Fruit fly (Drosophila melanogaster): Measurements from ENCODE around the gene CG34012.

The CG34012 gene

dm6 chr3L:11089805-11090440 lies 19.4 kb downstream of the CG34012 start (continued):
- TF ChIP-seq sens-2 (GFP tag; IDR thresholded peaks at IDR 0.05) (peak; percentile 63), Scr (GFP tag; IDR thresholded peaks at IDR 0.05; ENCODE audit: partially characterized antibody) (no peak), zen (tag; optimal IDR thresholded peaks at IDR 0.05) (peak; percentile 47), NK7.1 (GFP tag; optimal IDR thresholded peaks at IDR 0.05) (peak; percentile 79), CG31441 (GFP tag; IDR thresholded peaks at IDR 0.05) (peak; percentile 97), sob (GFP tag; IDR thresholded peaks at IDR 0.05) (peak; percentile 69; the same call in 1 of the 2 replicates), CG3995 (GFP tag; optimal IDR thresholded peaks at IDR 0.05) (no peak), Dref (GFP tag; IDR thresholded peaks at IDR 0.05) (no peak), Hmx (GFP tag; optimal IDR thresholded peaks at IDR 0.05) (peak; percentile 68), CG7963 (GFP tag; IDR thresholded peaks at IDR 0.05; ENCODE audit: partially characterized antibody) (no peak), tll (GFP tag; optimal IDR thresholded peaks at IDR 0.05) (peak in 1 of 2 experiments; percentile 74), CG15011 (GFP tag; optimal IDR thresholded peaks at IDR 0.05) (peak; percentile 67), CG10565 (GFP tag; optimal IDR thresholded peaks at IDR 0.05) (peak; percentile 29), sim (GFP tag; IDR thresholded peaks at IDR 0.05) (peak; percentile 71), CG8388 (GFP tag; optimal IDR thresholded peaks at IDR 0.05) (peak; percentile 90), sens (GFP tag) (peak; percentile 99), prd (optimal IDR thresholded peaks at IDR 0.05) (no peak), prd (GFP tag; IDR thresholded peaks at IDR 0.05) (peak; percentile 85), crp (GFP tag; optimal IDR thresholded peaks at IDR 0.05) (peak; percentile 27 to 62), NC2β (GFP tag; optimal IDR thresholded peaks at IDR 0.05) (peak; percentile 79), zen2 (GFP tag; IDR thresholded peaks at IDR 0.05; ENCODE audit: partially characterized antibody) (no peak), CG17612 (GFP tag; IDR thresholded peaks at IDR 0.05) (peak; percentile 31; the same call in 1 of the 2 replicates), h (optimal IDR thresholded peaks at IDR 0.05) (no peak), CG2116 (GFP tag; optimal IDR thresholded peaks at IDR 0.05) (peak; percentile 81), CG2199 (GFP tag; IDR thresholded peaks at IDR 0.05) (peak; percentile 61; the same call in 2 of the 3 replicates), Fer1 (GFP tag; optimal IDR thresholded peaks at IDR 0.05) (peak; percentile 91), CG17829 (tag; optimal IDR thresholded peaks at IDR 0.05) (peak; percentile 95), ftz-f1 (GFP tag; optimal IDR thresholded peaks at IDR 0.05) (no peak), CG6689 (GFP tag; IDR thresholded peaks at IDR 0.05) (peak; percentile 90), ac (GFP tag; optimal IDR thresholded peaks at IDR 0.05) (peak; percentile 75), pita (GFP tag; optimal IDR thresholded peaks at IDR 0.05) (no peak), CG4328 (GFP tag; optimal IDR thresholded peaks at IDR 0.05) (peak; percentile 44), CG4360 (GFP tag; IDR thresholded peaks at IDR 0.05) (peak; percentile 86), CG16863 (GFP tag; optimal IDR thresholded peaks at IDR 0.05) (peak; percentile 87), CG4707 (GFP tag; optimal IDR thresholded peaks at IDR 0.05) (peak; percentile 57), CG17802 (tag; optimal IDR thresholded peaks at IDR 0.05) (peak; percentile 3), Abd-B (GFP tag; optimal IDR thresholded peaks at IDR 0.05) (peak; percentile 79), vfl (GFP tag; optimal IDR thresholded peaks at IDR 0.05) (peak; percentile 29), CG12071 (GFP tag; optimal IDR thresholded peaks at IDR 0.05) (peak; percentile 74), CG17361 (GFP tag; IDR thresholded peaks at IDR 0.05) (peak; percentile 98), CG12299 (tag; optimal IDR thresholded peaks at IDR 0.05) (peak; percentile 80), Taf1 (GFP tag; IDR thresholded peaks at IDR 0.05) (0 out of 2 replicates have a peak, but pooled peaks have one; percentile 15), CG3163 (GFP tag; optimal IDR thresholded peaks at IDR 0.05) (peak; percentile 59), CG31365 (tag; optimal IDR thresholded peaks at IDR 0.05) (peak; percentile 39), CG8281 (tag; optimal IDR thresholded peaks at IDR 0.05) (peak; percentile 66), bsh (GFP tag; optimal IDR thresholded peaks at IDR 0.05) (peak; percentile 58 to 89), CG9876 (GFP tag; optimal IDR thresholded peaks at IDR 0.05) (peak; percentile 23), CG8924 (tag; optimal IDR thresholded peaks at IDR 0.05) (peak; percentile 97), Kr (GFP tag; optimal IDR thresholded peaks at IDR 0.05) (peak; percentile 88), stwl (tag; optimal IDR thresholded peaks at IDR 0.05) (peak; percentile 18)
